Worm (Caenorhabditis elegans): ENCODE results near the gene tufm-1.

tufm-1 gene

ce11 chrIII:2780283-2780682 lies 34.5 kb downstream of the tufm-1 start:
- TF ChIP-seq ztf-29 (GFP tag; IDR thresholded peaks at IDR 0.05) = no peak
- TF ChIP-seq T22C8.4 (GFP tag; IDR thresholded peaks at IDR 0.05) = peak; percentile 64; the same call in 1 of the 2 replicates

- TF ChIP-seq flt-1 (GFP tag; IDR thresholded peaks at IDR 0.05) = no peak
- TF ChIP-seq ztf-23 (GFP tag; IDR thresholded peaks at IDR 0.05) = no peak
- no peak for TF ChIP-seq tab-1 (GFP tag; IDR thresholded peaks at IDR 0.05)
- no peak for TF ChIP-seq ztf-29 (GFP tag; IDR thresholded peaks at IDR 0.05)
- no peak for TF ChIP-seq ref-1 (GFP tag; conservative IDR thresholded peaks at IDR 0.05)
- TF ChIP-seq klf-2 (GFP tag; conservative IDR thresholded peaks at IDR 0.05) = no peak
- no peak for TF ChIP-seq cog-1 (tag; optimal IDR thresholded peaks at IDR 0.05)
- TF ChIP-seq med-1 (GFP tag; optimal IDR thresholded peaks at IDR 0.05; ENCODE audit: insufficient read depth) = no peak
- no peak for TF ChIP-seq T22C8.4 (GFP tag; IDR thresholded peaks at IDR 0.05)
Measured at ce11 chrIII:2778655-2779054, 36.1 kb downstream of the tufm-1 start, which contains the start of gene laf-1. TSS of gene laf-1 (minus strand) at chrIII:2779053.

- TF ChIP-seq tab-1 (GFP tag; IDR thresholded peaks at IDR 0.05) = no peak
- no peak for TF ChIP-seq flt-1 (GFP tag; IDR thresholded peaks at IDR 0.05)
- no peak for TF ChIP-seq T22C8.4 (GFP tag; IDR thresholded peaks at IDR 0.05)
- no peak for TF ChIP-seq cog-1 (tag; optimal IDR thresholded peaks at IDR 0.05)
Measured at ce11 chrIII:2770752-2771151, 44.0 kb downstream of the tufm-1 start.

ce11 chrIII:2769078-2769477 lies 45.7 kb downstream of the tufm-1 start:
- TF ChIP-seq tab-1 (GFP tag; IDR thresholded peaks at IDR 0.05) (no peak), ref-1 (GFP tag; conservative IDR thresholded peaks at IDR 0.05) (no peak)

- TF ChIP-seq med-1 (GFP tag; optimal IDR thresholded peaks at IDR 0.05; ENCODE audit: insufficient read depth) (peak; percentile 93), ztf-29 (GFP tag; IDR thresholded peaks at IDR 0.05) (peak; percentile 89), cog-1 (tag; optimal IDR thresholded peaks at IDR 0.05) (peak; percentile 90), ztf-23 (GFP tag; IDR thresholded peaks at IDR 0.05) (peak; percentile 90), klf-2 (GFP tag; conservative IDR thresholded peaks at IDR 0.05) (peak; percentile 73), flt-1 (GFP tag; IDR thresholded peaks at IDR 0.05) (peak; percentile 87), tab-1 (GFP tag; IDR thresholded peaks at IDR 0.05) (peak; percentile 86; the same call in 1 of the 2 replicates), ref-1 (GFP tag; conservative IDR thresholded peaks at IDR 0.05) (peak; percentile 71), T22C8.4 (GFP tag; IDR thresholded peaks at IDR 0.05) (peak; percentile 90)
Measured at ce11 chrIII:2768635-2769034, 46.1 kb downstream of the tufm-1 start, which contains the start of gene swsn-3. TSS of gene swsn-3 (minus strand) at chrIII:2768679.
